Worm (Caenorhabditis elegans) whole organism, L1 larva: Measurements from ENCODE around the gene zip-5.

ENCODE experiments used
- ama-1 ChIP-seq: fragments of 150-350 bp; optimal IDR thresholded peaks from 2 replicates; lab custom pipeline; 2014
- ces-1 ChIP-seq: fragments of 150-350 bp; optimal IDR thresholded peaks from 2 replicates; lab custom pipeline; 2014; ENCODE audit warnings: missing biosample characterization, missing genetic modification reagents, missing genetic modification characterization
- elt-2 ChIP-seq: sonication (generic microtip); optimal IDR thresholded peaks from 2 replicates; lab custom pipeline; 2016; ENCODE audit warnings: missing genetic modification characterization, mild to moderate bottlenecking, inconsistent platforms, missing compliant biosample characterization, missing genetic modification reagents
- nhr-11 ChIP-seq: fragments of 150-350 bp; optimal IDR thresholded peaks from 2 replicates; lab custom pipeline; 2014; ENCODE audit warnings: missing biosample characterization, missing genetic modification characterization
- nhr-12 ChIP-seq: sonication (generic microtip); optimal IDR thresholded peaks from 2 replicates; lab custom pipeline; 2017; ENCODE audit warnings: missing biosample characterization, missing genetic modification characterization
- nhr-76 ChIP-seq: sonication (generic microtip); optimal IDR thresholded peaks from 2 replicates; lab custom pipeline; 2017; ENCODE audit warnings: missing biosample characterization, missing genetic modification characterization
- nhr-77 ChIP-seq: fragments of 150-350 bp; optimal IDR thresholded peaks from 2 replicates; lab custom pipeline; 2014; ENCODE audit warnings: missing biosample characterization, missing genetic modification characterization
- vab-15 ChIP-seq: sonication (generic microtip); optimal IDR thresholded peaks from 2 replicates; lab custom pipeline; 2017; ENCODE audit warnings: missing genotype, mild to moderate bottlenecking, missing genetic modification characterization, missing compliant biosample characterization

- no peak for TF ChIP-seq nhr-76 (tag; lab: Kevin White, UChicago)
- TF ChIP-seq nhr-77, result no peak
- TF ChIP-seq elt-2 (tag; lab: Kevin White, UChicago), result no peak
- no peak for TF ChIP-seq vab-15
- no peak for TF ChIP-seq ama-1 (lab: Kevin White, UChicago)
- no peak for TF ChIP-seq ces-1
- no peak for TF ChIP-seq nhr-12
- no peak for TF ChIP-seq nhr-11 (tag; lab: Kevin White, UChicago)
Measured at ce11 chrV:13229538-13229937, 34.8 kb upstream of the zip-5 start.
